Fruit fly (Drosophila melanogaster) whole organism, embryonic: ENCODE results near the gene Ilp4.

Source experiments
- Abd-B ChIP-seq: fragments of 200-800 bp; sonication (Bioruptor generic); optimal IDR thresholded peaks from 2 replicates; lab custom pipeline; 2018; ENCODE audit warnings: missing biosample characterization, mild to moderate bottlenecking, missing genetic modification characterization, moderate library complexity
- Antp ChIP-seq: fragments of 200-800 bp; sonication (Bioruptor generic); optimal IDR thresholded peaks from 3 replicates; lab custom pipeline; 2016; ENCODE audit warnings: missing biosample characterization, missing genetic modification characterization
- B-H1 ChIP-seq: fragments of 200-800 bp; sonication (Bioruptor generic); IDR thresholded peaks from 3 replicates; pipeline ENCODE4 v1.3.6; 2022; ENCODE audit warnings: missing biosample characterization, missing genetic modification characterization
- C15 ChIP-seq: fragments of 200-800 bp; sonication (Bioruptor generic); IDR thresholded peaks from 3 replicates; pipeline ENCODE4 v1.3.6; 2022; ENCODE audit warnings: missing biosample characterization, missing genetic modification characterization
- CG10209 ChIP-seq: fragments of 200-800 bp; sonication (Bioruptor generic); optimal IDR thresholded peaks from 3 replicates; lab custom pipeline; 2017; ENCODE audit warnings: missing biosample characterization, mild to moderate bottlenecking, missing genetic modification characterization, missing genetic modification reagents
- CG11085 ChIP-seq: fragments of 200-800 bp; sonication (Bioruptor generic); IDR thresholded peaks from 2 replicates; pipeline ENCODE4 v1.3.6; 2022; ENCODE audit warnings: missing biosample characterization, missing genetic modification characterization
- CG11247 ChIP-seq: fragments of 200-800 bp; sonication (Bioruptor generic); IDR thresholded peaks from 2 replicates; pipeline ENCODE4 v1.3.6; 2022; ENCODE audit warnings: missing biosample characterization, missing genetic modification characterization
- CG12219 ChIP-seq: fragments of 200-800 bp; sonication (Bioruptor generic); optimal IDR thresholded peaks from 3 replicates; lab custom pipeline; 2018; ENCODE audit warnings: missing biosample characterization, mild to moderate bottlenecking, missing genetic modification characterization
- CG15601 ChIP-seq: fragments of 200-800 bp; sonication (Bioruptor generic); optimal IDR thresholded peaks from 3 replicates; lab custom pipeline; 2019; ENCODE audit warnings: missing biosample characterization, mild to moderate bottlenecking, missing genetic modification characterization, moderate library complexity
- CG18764 ChIP-seq: fragments of 200-800 bp; sonication (Bioruptor generic); optimal IDR thresholded peaks from 3 replicates; lab custom pipeline; 2016; ENCODE audit warnings: missing biosample characterization, missing genetic modification characterization
- CG2120 ChIP-seq: fragments of 200-800 bp; sonication (Bioruptor generic); optimal IDR thresholded peaks from 3 replicates; lab custom pipeline; 2016; ENCODE audit warnings: missing biosample characterization, missing genetic modification characterization
- CG2129 ChIP-seq: fragments of 200-800 bp; sonication (Bioruptor generic); IDR thresholded peaks from 2 replicates; pipeline ENCODE4 v1.3.6; 2022; ENCODE audit warnings: missing biosample characterization, missing genetic modification characterization; ENCODE audit not compliant: partially characterized antibody
- CG2678 ChIP-seq: fragments of 200-800 bp; sonication (Bioruptor generic); optimal IDR thresholded peaks from 3 replicates; lab custom pipeline; 2019; ENCODE audit warnings: missing biosample characterization, mild to moderate bottlenecking, missing genetic modification characterization, moderate library complexity
- CG3065 ChIP-seq: fragments of 200-800 bp; sonication (Bioruptor generic); optimal IDR thresholded peaks from 2 replicates; lab custom pipeline; 2016; ENCODE audit warnings: missing biosample characterization, missing genetic modification characterization
- CG31441 ChIP-seq: fragments of 200-800 bp; sonication (Bioruptor generic); IDR thresholded peaks from 2 replicates; pipeline ENCODE4 v1.3.6; 2022; ENCODE audit warnings: missing biosample characterization, missing genetic modification characterization
- CG32767 ChIP-seq: fragments of 200-800 bp; sonication (Bioruptor generic); IDR thresholded peaks from 2 replicates; pipeline ENCODE4 v1.3.6; 2022; ENCODE audit warnings: missing biosample characterization, missing genetic modification characterization
- CG6854 ChIP-seq: fragments of 200-800 bp; sonication (Bioruptor generic); optimal IDR thresholded peaks from 3 replicates; lab custom pipeline; 2017; ENCODE audit warnings: missing biosample characterization, mild to moderate bottlenecking, missing genetic modification characterization
- CG7271 ChIP-seq: fragments of 200-800 bp; sonication (Bioruptor generic); optimal IDR thresholded peaks from 2 replicates; lab custom pipeline; 2018; ENCODE audit warnings: missing biosample characterization, mild to moderate bottlenecking, missing genetic modification characterization, moderate library complexity
- CG7357 ChIP-seq: fragments of 200-800 bp; sonication (Bioruptor generic); IDR thresholded peaks from 3 replicates; pipeline ENCODE4 v1.3.6; 2022; ENCODE audit warnings: missing biosample characterization, missing genetic modification characterization
- CG7786 ChIP-seq: fragments of 200-800 bp; sonication (Bioruptor generic); optimal IDR thresholded peaks from 2 replicates; lab custom pipeline; 2016; ENCODE audit warnings: missing biosample characterization, missing genetic modification characterization
- CG8388 ChIP-seq: fragments of 200-800 bp; sonication (Bioruptor generic); optimal IDR thresholded peaks from 2 replicates; lab custom pipeline; 2019; ENCODE audit warnings: missing biosample characterization, mild to moderate bottlenecking, missing genetic modification characterization, moderate library complexity
- CG9609 ChIP-seq: fragments of 200-800 bp; sonication (Bioruptor generic); optimal IDR thresholded peaks from 3 replicates; lab custom pipeline; 2016; ENCODE audit warnings: missing biosample characterization, missing genetic modification characterization
- CG9876 ChIP-seq: fragments of 200-800 bp; sonication (Bioruptor generic); optimal IDR thresholded peaks from 2 replicates; lab custom pipeline; 2016; ENCODE audit warnings: missing biosample characterization, missing genetic modification characterization
- ERR ChIP-seq: fragments of 200-800 bp; sonication (Bioruptor generic); optimal IDR thresholded peaks from 2 replicates; lab custom pipeline; 2016; ENCODE audit warnings: missing biosample characterization, missing genetic modification characterization
- Elba2 ChIP-seq: fragments of 200-800 bp; sonication (Bioruptor generic); optimal IDR thresholded peaks from 3 replicates; lab custom pipeline; 2016; ENCODE audit warnings: missing biosample characterization, missing genetic modification characterization
- GATAe ChIP-seq: fragments of 200-800 bp; sonication (Bioruptor generic); conservative IDR thresholded peaks from 2 replicates; pipeline ENCODE4 v1.3.6; 2022; ENCODE audit warnings: missing biosample characterization, missing genetic modification characterization
- Hmr ChIP-seq: fragments of 200-800 bp; sonication (Bioruptor generic); optimal IDR thresholded peaks from 3 replicates; lab custom pipeline; 2017; ENCODE audit warnings: mild to moderate bottlenecking, missing biosample characterization, missing genetic modification reagents, missing genetic modification characterization
- Hr78 ChIP-seq, 2 experiments: fragments of 200-800 bp in 1 of 2; fragments of >200 bp in 1 of 2; sonication (Bioruptor generic) in 1 of 2; optimal IDR thresholded peaks; 2 replicates each; lab custom pipeline; 2017 to 2019; ENCODE audit warnings: missing biosample characterization in 2 of 2, missing genetic modification characterization in 2 of 2, mild to moderate bottlenecking in 1 of 2, moderate library complexity in 1 of 2
- Med ChIP-seq: fragments of 200-800 bp; sonication (Bioruptor generic); peaks from one replicate; lab custom pipeline; 2016; ENCODE audit warnings: missing biosample characterization, missing genetic modification characterization, mild to moderate bottlenecking, inconsistent platforms, moderate library complexity
- Nf-YB ChIP-seq: fragments of 200-800 bp; sonication (Bioruptor generic); optimal IDR thresholded peaks from 3 replicates; lab custom pipeline; 2019; ENCODE audit warnings: missing biosample characterization, mild to moderate bottlenecking, missing genetic modification characterization, moderate library complexity
- Poxn ChIP-seq: fragments of 200-800 bp; sonication (Bioruptor generic); IDR thresholded peaks from 2 replicates; pipeline ENCODE4 v1.3.6; 2022; ENCODE audit warnings: missing biosample characterization, missing genetic modification characterization
- Scr ChIP-seq: fragments of 200-800 bp; sonication (Bioruptor generic); IDR thresholded peaks from 2 replicates; pipeline ENCODE4 v1.3.6; 2022; ENCODE audit warnings: missing biosample characterization, missing genetic modification characterization; ENCODE audit not compliant: partially characterized antibody
- Tbp ChIP-seq: fragments of >200 bp; optimal IDR thresholded peaks from 2 replicates; lab custom pipeline; 2018; ENCODE audit warnings: missing biosample characterization, missing genetic modification characterization
- YL-1 ChIP-seq: fragments of 200-800 bp; sonication (Bioruptor generic); optimal IDR thresholded peaks from 3 replicates; lab custom pipeline; 2017; ENCODE audit warnings: missing biosample characterization, mild to moderate bottlenecking, missing genetic modification characterization
- abd-A ChIP-seq: fragments of 200-800 bp; sonication (Bioruptor generic); optimal IDR thresholded peaks from 3 replicates; lab custom pipeline; 2019; ENCODE audit warnings: missing biosample characterization, mild to moderate bottlenecking, missing genetic modification characterization, moderate library complexity
- ac ChIP-seq: fragments of 200-800 bp; sonication (Bioruptor generic); optimal IDR thresholded peaks from 3 replicates; lab custom pipeline; 2017; ENCODE audit warnings: missing biosample characterization, mild to moderate bottlenecking, missing genetic modification characterization
- cg ChIP-seq: fragments of 200-800 bp; sonication (Bioruptor generic); optimal IDR thresholded peaks from 3 replicates; lab custom pipeline; 2019; ENCODE audit warnings: missing biosample characterization, mild to moderate bottlenecking, missing genetic modification characterization, moderate library complexity
- croc ChIP-seq: fragments of 200-800 bp; sonication (Bioruptor generic); conservative IDR thresholded peaks from 3 replicates; pipeline ENCODE4 v1.3.6; 2022; ENCODE audit warnings: missing biosample characterization, missing genetic modification characterization
- crol ChIP-seq: fragments of 200-800 bp; sonication (Bioruptor generic); IDR thresholded peaks from 2 replicates; pipeline ENCODE4 v1.3.6; 2022; ENCODE audit warnings: missing biosample characterization, missing genetic modification characterization
- gem ChIP-seq: fragments of 200-800 bp; sonication (Bioruptor generic); optimal IDR thresholded peaks from 2 replicates; lab custom pipeline; 2019; ENCODE audit warnings: missing biosample characterization, mild to moderate bottlenecking, missing genetic modification characterization, moderate library complexity
- hb ChIP-seq: fragments of 200-800 bp; sonication (Bioruptor generic); IDR thresholded peaks from 3 replicates; pipeline ENCODE4 v1.3.6; 2022; ENCODE audit warnings: missing biosample characterization, missing genetic modification characterization; ENCODE audit not compliant: partially characterized antibody
- jigr1 ChIP-seq: fragments of 200-800 bp; sonication (Bioruptor generic); IDR thresholded peaks from 3 replicates; pipeline ENCODE4 v1.3.6; 2022; ENCODE audit warnings: missing biosample characterization, missing genetic modification characterization
- kah ChIP-seq: fragments of 200-800 bp; sonication (Bioruptor generic); optimal IDR thresholded peaks from 2 replicates; lab custom pipeline; 2018; ENCODE audit warnings: missing biosample characterization, mild to moderate bottlenecking, missing genetic modification characterization
- kni ChIP-seq: fragments of 200-800 bp; sonication (Bioruptor generic); optimal IDR thresholded peaks from 3 replicates; lab custom pipeline; 2017; ENCODE audit warnings: mild to moderate bottlenecking, missing biosample characterization, missing genetic modification reagents, missing genetic modification characterization
- maf-S ChIP-seq: fragments of 200-800 bp; sonication (Bioruptor generic); optimal IDR thresholded peaks from 2 replicates; lab custom pipeline; 2016; ENCODE audit warnings: missing biosample characterization, missing genetic modification characterization
- mam ChIP-seq: fragments of 200-800 bp; sonication (Bioruptor generic); optimal IDR thresholded peaks from 3 replicates; lab custom pipeline; 2016; ENCODE audit warnings: missing biosample characterization, missing genetic modification characterization
- mld ChIP-seq: fragments of 200-800 bp; sonication (Bioruptor generic); IDR thresholded peaks from 3 replicates; pipeline ENCODE4 v1.3.6; 2022; ENCODE audit warnings: missing biosample characterization, missing genetic modification characterization; ENCODE audit not compliant: partially characterized antibody
- ranshi ChIP-seq: fragments of 200-800 bp; sonication (Bioruptor generic); IDR thresholded peaks from 2 replicates; pipeline ENCODE4 v1.3.6; 2022; ENCODE audit warnings: missing biosample characterization, missing genetic modification characterization
- salm ChIP-seq: fragments of 200-800 bp; sonication (Bioruptor generic); optimal IDR thresholded peaks from 2 replicates; lab custom pipeline; 2018; ENCODE audit warnings: missing biosample characterization, mild to moderate bottlenecking, missing genetic modification characterization
- tgo ChIP-seq: fragments of 200-800 bp; sonication (Bioruptor generic); IDR thresholded peaks from 3 replicates; pipeline ENCODE4 v1.3.6; 2022; ENCODE audit warnings: missing biosample characterization, missing genetic modification characterization

Gene Ilp4

DNA sequence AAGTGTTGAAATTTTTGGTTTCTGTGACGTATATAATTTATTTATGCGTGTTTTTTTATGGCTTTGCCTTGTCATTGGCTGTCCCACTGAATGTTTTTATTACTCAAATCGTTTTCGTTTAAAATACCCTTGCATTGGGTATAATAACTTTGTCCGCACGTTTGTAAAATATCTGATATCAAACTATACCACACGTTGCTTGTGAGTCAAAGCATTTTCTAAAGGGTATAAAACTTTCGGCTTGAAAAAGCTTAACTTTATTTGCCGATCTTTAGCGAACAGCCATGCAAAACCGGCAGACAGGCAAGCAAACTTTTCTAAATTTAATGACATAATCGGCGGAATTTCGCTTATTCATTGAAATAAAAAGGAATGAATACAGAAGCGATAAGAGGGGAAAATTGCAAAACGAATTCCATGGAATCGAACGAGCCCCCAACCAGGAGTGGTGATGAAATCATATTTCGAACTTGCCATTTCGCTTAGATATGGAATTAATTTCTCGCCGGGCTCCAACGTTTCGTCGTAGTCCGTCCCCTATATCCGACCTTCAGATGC, 43.4 kb upstream of the Ilp4 start (continued):
- TF ChIP-seq CG7786: peak; percentile 18
- no peak for TF ChIP-seq CG32767 (GFP tag; lab: Robert Waterston, UW)
- no peak for TF ChIP-seq YL-1 (GFP tag; lab: Kevin White, UChicago)
- TF ChIP-seq mam (GFP tag; lab: Kevin White, UChicago): peak; percentile 67
- TF ChIP-seq abd-A (tag; lab: Kevin White, UChicago): peak; percentile 75
- peak; percentile 15 for TF ChIP-seq CG6854 (GFP tag; lab: Kevin White, UChicago)
- no peak for TF ChIP-seq CG7271 (tag; lab: Kevin White, UChicago)
- no peak for TF ChIP-seq Scr (GFP tag; lab: Robert Waterston, UW)
- TF ChIP-seq CG15601 (tag; lab: Kevin White, UChicago): no peak
- TF ChIP-seq kni: no peak
- TF ChIP-seq maf-S (GFP tag; lab: Kevin White, UChicago): no peak
- no peak for TF ChIP-seq CG8388
- peak; percentile 69 for TF ChIP-seq CG2678 (tag; lab: Kevin White, UChicago)
- no peak for TF ChIP-seq Elba2 (GFP tag; lab: Kevin White, UChicago)
- peak; percentile 48 for TF ChIP-seq CG9609
- TF ChIP-seq cg (GFP tag; lab: Kevin White, UChicago): no peak
- TF ChIP-seq Hr78 (GFP tag; optimal IDR thresholded peaks at IDR 0.05; lab: Kevin White, UChicago): no peak
- no peak for TF ChIP-seq Tbp (GFP tag; lab: Kevin White, UChicago)
- TF ChIP-seq CG11085 (GFP tag; lab: Robert Waterston, UW): no peak
- no peak; the same call in 2 of the 3 replicates for TF ChIP-seq B-H1 (GFP tag; lab: Robert Waterston, UW)
- no peak for TF ChIP-seq croc (GFP tag; lab: Robert Waterston, UW)
- TF ChIP-seq CG31441 (GFP tag; lab: Robert Waterston, UW): no peak
- no peak for TF ChIP-seq mld (GFP tag; lab: Robert Waterston, UW)
- TF ChIP-seq Hmr (GFP tag; lab: Kevin White, UChicago): peak; percentile 30
- no peak; the same call in 1 of the 2 replicates for TF ChIP-seq ranshi (GFP tag; lab: Robert Waterston, UW)
- no peak for TF ChIP-seq Poxn (GFP tag; lab: Robert Waterston, UW)
- TF ChIP-seq CG11247 (GFP tag; lab: Robert Waterston, UW): peak; percentile 58
- no peak for TF ChIP-seq crol (GFP tag; lab: Robert Waterston, UW)
- no peak for TF ChIP-seq CG7357 (GFP tag; lab: Robert Waterston, UW)
- TF ChIP-seq ERR (GFP tag; lab: Kevin White, UChicago): peak; percentile 33
- peak; percentile 12 for TF ChIP-seq Nf-YB (GFP tag; lab: Kevin White, UChicago)
- peak; percentile 19 for TF ChIP-seq CG12219 (GFP tag; lab: Kevin White, UChicago)
- TF ChIP-seq CG2120 (GFP tag; lab: Kevin White, UChicago): peak; percentile 80
- no peak for TF ChIP-seq salm
- no peak for TF ChIP-seq ac (GFP tag; lab: Kevin White, UChicago)
- TF ChIP-seq tgo (GFP tag; lab: Robert Waterston, UW): peak; percentile 46; the same call in 2 of the 3 replicates
- TF ChIP-seq CG3065 (GFP tag; lab: Kevin White, UChicago): no peak
- no peak for TF ChIP-seq C15 (GFP tag; lab: Robert Waterston, UW)
- TF ChIP-seq Antp (GFP tag; lab: Kevin White, UChicago): peak; percentile 22
- TF ChIP-seq hb (GFP tag; lab: Robert Waterston, UW): no peak
- TF ChIP-seq gem (tag; lab: Kevin White, UChicago): peak; percentile 65
- TF ChIP-seq Abd-B (GFP tag; lab: Kevin White, UChicago): peak; percentile 65
- TF ChIP-seq jigr1 (GFP tag; lab: Robert Waterston, UW): no peak
- peak; percentile 46 for TF ChIP-seq CG10209
- TF ChIP-seq GATAe (GFP tag; lab: Robert Waterston, UW): no peak
- TF ChIP-seq CG18764 (GFP tag; lab: Kevin White, UChicago): peak; percentile 32
- no peak for TF ChIP-seq CG9876
- TF ChIP-seq Med (GFP tag; lab: Kevin White, UChicago): peak; percentile 95
- no peak for TF ChIP-seq kah
- no peak for TF ChIP-seq CG2129 (GFP tag; lab: Robert Waterston, UW)
